Worm (Caenorhabditis elegans): ENCODE data around the gene srx-51.
"Not testable (repeated sequence)": the region's sequence is repeated elsewhere in the genome, so short reads cannot be mapped to it uniquely, and the experiment has no call there.

The srx-51 gene

DNA sequence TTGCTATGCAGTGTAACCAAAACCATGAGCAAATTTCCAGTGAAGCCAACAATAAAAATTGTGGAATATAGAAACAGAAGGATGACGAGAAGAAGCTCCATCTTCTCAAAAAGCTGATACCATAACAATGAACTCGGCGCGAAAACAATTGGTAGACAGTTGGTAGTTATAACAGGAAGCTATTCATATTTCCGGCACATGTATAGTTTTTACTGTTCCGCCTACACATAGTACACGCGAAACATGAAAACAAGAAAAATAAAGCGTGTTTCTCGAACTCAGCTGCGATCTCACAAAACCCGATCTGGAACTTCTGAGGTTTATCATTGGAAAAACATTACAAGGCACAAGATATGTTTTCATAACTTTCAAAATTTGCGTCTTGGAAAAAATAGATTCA, 22.6 kb upstream of the srx-51 start, which contains the start of gene srsx-37:
TSS of gene srsx-37 (minus strand) at position 101 of the 400 bp plus-strand sequence.
- TF ChIP-seq nhr-76 (tag; optimal IDR thresholded peaks at IDR 0.05) (no peak), nhr-12 (tag; optimal IDR thresholded peaks at IDR 0.05) (no peak), egl-5 (tag; optimal IDR thresholded peaks at IDR 0.05) (no peak), hmg-11 (tag; optimal IDR thresholded peaks at IDR 0.05) (no peak), lin-39 (tag; optimal IDR thresholded peaks at IDR 0.05) (no peak), skn-1 (tag; optimal IDR thresholded peaks at IDR 0.05) (no peak), nhr-11 (tag; optimal IDR thresholded peaks at IDR 0.05) (no peak), tbx-2 (tag; optimal IDR thresholded peaks at IDR 0.05) (no peak), elt-2 (tag; optimal IDR thresholded peaks at IDR 0.05) (no peak), ceh-28 (tag; optimal IDR thresholded peaks at IDR 0.05) (no peak), egl-27 (tag; optimal IDR thresholded peaks at IDR 0.05) (no peak), nhr-25 (tag; optimal IDR thresholded peaks at IDR 0.05) (no peak), fos-1 (tag; optimal IDR thresholded peaks at IDR 0.05) (no peak), jun-1 (tag; optimal IDR thresholded peaks at IDR 0.05) (no peak), lsy-12 (tag; optimal IDR thresholded peaks at IDR 0.05) (no peak), nhr-77 (tag; optimal IDR thresholded peaks at IDR 0.05) (no peak), pqm-1 (tag; optimal IDR thresholded peaks at IDR 0.05) (no peak), daf-12 (tag; optimal IDR thresholded peaks at IDR 0.05) (no peak)

DNA sequence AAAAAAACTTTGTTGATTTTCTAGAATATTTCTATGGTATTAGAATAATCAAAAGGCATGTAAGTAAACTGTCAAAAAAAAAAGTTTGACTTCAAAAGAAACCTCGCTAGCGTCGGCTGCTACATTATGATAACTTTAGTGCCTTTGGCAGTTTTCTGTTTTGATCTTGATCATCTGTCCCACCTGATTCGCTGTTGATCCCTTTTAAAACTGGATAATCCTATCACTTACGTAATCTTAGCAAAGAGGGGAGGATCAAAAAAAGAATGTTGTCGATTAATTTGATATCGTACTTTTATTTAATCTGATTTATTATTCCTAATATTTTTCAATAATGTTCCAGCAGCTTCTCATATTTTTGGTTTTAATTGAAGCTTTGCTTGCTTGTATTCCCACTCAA, 21.8 kb upstream of the srx-51 start, which contains the start of gene M01B2.8:
TSS of gene M01B2.8 (plus strand) at position 301 of the 400 bp plus-strand sequence.
- TF ChIP-seq lin-15B (tag; optimal IDR thresholded peaks at IDR 0.05) (no peak), ama-1 (optimal IDR thresholded peaks at IDR 0.05) (no peak), nhr-237 (tag; optimal IDR thresholded peaks at IDR 0.05) (no peak), fos-1 (tag; optimal IDR thresholded peaks at IDR 0.05) (no peak), pqm-1 (tag; optimal IDR thresholded peaks at IDR 0.05) (no peak), ceh-28 (tag; optimal IDR thresholded peaks at IDR 0.05) (no peak), ceh-82 (tag; optimal IDR thresholded peaks at IDR 0.05) (no peak), aly-2 (tag; optimal IDR thresholded peaks at IDR 0.05) (no peak), nhr-11 (tag; optimal IDR thresholded peaks at IDR 0.05) (no peak), zag-1 (tag; optimal IDR thresholded peaks at IDR 0.05) (no peak), nhr-67 (tag; optimal IDR thresholded peaks at IDR 0.05) (no peak), egl-27 (tag; optimal IDR thresholded peaks at IDR 0.05) (no peak), mdl-1 (tag; optimal IDR thresholded peaks at IDR 0.05) (no peak), sea-2 (GFP tag; optimal IDR thresholded peaks at IDR 0.05) (no peak)

DNA sequence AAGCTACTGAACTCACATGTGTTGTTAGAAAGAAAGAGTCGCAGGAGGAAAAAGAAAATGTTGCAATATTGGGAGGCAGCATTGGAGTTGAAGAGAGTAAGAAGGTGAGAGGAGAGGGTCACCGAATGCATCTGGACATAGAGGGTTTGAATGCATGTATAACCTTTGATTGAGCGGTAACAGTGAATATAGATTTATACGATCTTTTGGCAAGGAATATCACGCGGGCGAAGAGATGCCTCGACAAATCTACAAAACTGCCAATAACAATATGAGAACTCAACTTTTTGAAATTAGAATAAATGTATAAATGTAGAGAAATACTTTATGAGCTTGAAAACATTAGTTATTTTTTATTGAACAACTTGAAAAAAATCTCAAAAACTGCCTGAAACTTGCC, 19.4 kb upstream of the srx-51 start, which contains the start of gene M01B2.10:
TSS of gene M01B2.10 (minus strand) at position 101 of the 400 bp plus-strand sequence.
- TF ChIP-seq sea-2 (GFP tag; optimal IDR thresholded peaks at IDR 0.05); elt-2 (tag; optimal IDR thresholded peaks at IDR 0.05); nhr-43 (tag; optimal IDR thresholded peaks at IDR 0.05; ENCODE audit: poor library complexity, severe bottlenecking): not testable (repeated sequence)

DNA sequence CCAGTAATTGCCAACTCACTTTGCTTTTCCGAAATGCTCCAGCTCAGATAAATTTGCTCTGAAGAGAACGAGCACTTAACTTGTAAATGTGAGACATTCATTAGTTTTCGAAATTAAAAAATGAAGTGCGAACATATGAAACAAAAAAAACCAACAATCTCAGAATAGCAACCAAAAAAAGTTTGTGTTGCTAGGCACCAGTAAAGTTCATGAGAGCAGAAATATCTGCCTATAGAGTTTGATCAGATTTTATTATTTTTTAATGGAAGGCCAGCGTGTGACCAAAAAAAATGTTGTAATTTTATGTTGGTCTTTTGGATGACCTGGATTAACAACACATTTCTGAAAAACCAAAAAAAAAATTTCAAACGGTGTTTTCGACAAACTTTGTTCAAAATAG, 17.6 kb upstream of the srx-51 start, which contains the start of gene M01B2.12:
TSS of gene M01B2.12 (minus strand) at position 101 of the 400 bp plus-strand sequence.
- TF ChIP-seq nhr-12 (tag; optimal IDR thresholded peaks at IDR 0.05) (no peak), ztf-4 (tag; optimal IDR thresholded peaks at IDR 0.05) (no peak), eor-1 (tag; optimal IDR thresholded peaks at IDR 0.05) (no peak), nhr-237 (tag; optimal IDR thresholded peaks at IDR 0.05) (no peak), nhr-67 (tag; optimal IDR thresholded peaks at IDR 0.05) (no peak), pqm-1 (tag; optimal IDR thresholded peaks at IDR 0.05) (no peak), unc-39 (tag; optimal IDR thresholded peaks at IDR 0.05) (no peak), lin-15B (tag; optimal IDR thresholded peaks at IDR 0.05) (no peak), lin-39 (tag; optimal IDR thresholded peaks at IDR 0.05) (no peak), nhr-25 (tag; optimal IDR thresholded peaks at IDR 0.05) (no peak), zag-1 (tag; optimal IDR thresholded peaks at IDR 0.05) (no peak), mdl-1 (tag; optimal IDR thresholded peaks at IDR 0.05) (no peak), hmg-11 (tag; optimal IDR thresholded peaks at IDR 0.05) (no peak)

DNA sequence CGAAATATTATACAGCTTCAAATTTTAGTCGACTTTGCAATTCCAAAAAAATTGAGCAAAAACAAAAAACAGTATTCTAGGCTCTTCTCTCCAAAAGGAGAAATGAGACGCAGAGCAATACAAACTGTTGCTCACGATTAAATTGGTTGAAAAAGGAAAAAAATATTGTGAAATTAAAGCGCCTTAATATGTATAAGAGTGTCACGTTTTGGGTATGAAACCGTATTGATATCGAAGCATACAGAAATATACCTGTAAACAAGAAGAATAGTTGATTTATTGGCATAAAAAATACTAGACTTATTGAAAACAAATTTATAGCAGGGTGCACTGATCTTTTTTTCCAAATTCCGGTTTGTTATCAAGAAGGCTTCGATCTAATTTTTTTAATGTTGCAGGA, 15.9 kb upstream of the srx-51 start, which contains the start of gene M01B2.13:
TSS of gene M01B2.13 (minus strand) at position 101 of the 400 bp plus-strand sequence.
- TF ChIP-seq ZK546.5 (tag; optimal IDR thresholded peaks at IDR 0.05), result no peak
- TF ChIP-seq eor-1 (tag; optimal IDR thresholded peaks at IDR 0.05), result no peak
- no peak for TF ChIP-seq pha-4 (tag; optimal IDR thresholded peaks at IDR 0.05)
- TF ChIP-seq ztf-4 (tag; optimal IDR thresholded peaks at IDR 0.05), result no peak
- TF ChIP-seq unc-39 (tag; optimal IDR thresholded peaks at IDR 0.05), result no peak
- no peak for TF ChIP-seq mdl-1 (tag; optimal IDR thresholded peaks at IDR 0.05)
- TF ChIP-seq lsy-12 (tag; optimal IDR thresholded peaks at IDR 0.05), result no peak
- TF ChIP-seq nhr-11 (tag; optimal IDR thresholded peaks at IDR 0.05), result no peak
- no peak for TF ChIP-seq elt-1 (tag; optimal IDR thresholded peaks at IDR 0.05)
- TF ChIP-seq hmg-11 (tag; optimal IDR thresholded peaks at IDR 0.05), result no peak
